Worm (Caenorhabditis elegans): ENCODE results near the gene set-1.

Gene set-1

DNA sequence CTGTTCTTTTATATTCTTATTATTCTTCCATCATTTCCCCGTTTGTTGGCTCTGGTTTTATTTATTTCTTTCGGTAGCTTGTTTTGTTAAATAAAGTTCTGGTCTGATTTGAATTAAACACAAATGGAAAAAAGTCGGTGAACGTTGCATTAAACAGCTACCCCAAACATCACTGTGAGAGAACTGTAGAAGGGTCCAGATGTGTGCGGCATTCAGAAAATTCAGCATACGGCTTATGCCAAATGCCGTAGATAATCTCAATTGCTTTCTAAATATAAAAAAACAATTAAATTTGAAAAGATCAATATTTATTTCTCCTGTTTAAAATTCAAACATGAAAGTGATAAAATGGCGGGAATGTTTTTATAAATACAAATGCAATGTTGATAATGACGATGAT is 12.3 kb downstream of the set-1 start:
- no peak for TF ChIP-seq rnt-1 (tag; optimal IDR thresholded peaks at IDR 0.05)
- no peak for TF ChIP-seq isw-1 (GFP tag; IDR thresholded peaks at IDR 0.05)
- TF ChIP-seq lir-3 (tag; optimal IDR thresholded peaks at IDR 0.05; ENCODE audit: poor library complexity) = no peak
- no peak for TF ChIP-seq nhr-71 (tag; optimal IDR thresholded peaks at IDR 0.05)
- TF ChIP-seq sox-4 (tag; optimal IDR thresholded peaks at IDR 0.05) = no peak
- no peak for TF ChIP-seq fkh-8 (tag; optimal IDR thresholded peaks at IDR 0.05)
- TF ChIP-seq mdl-1 (tag; optimal IDR thresholded peaks at IDR 0.05) = no peak
- TF ChIP-seq Y116A8C.19 (tag; optimal IDR thresholded peaks at IDR 0.05; ENCODE audit: borderline replicate concordance) = no peak
- TF ChIP-seq fkh-10 (GFP tag; optimal IDR thresholded peaks at IDR 0.05) = no peak
- no peak for TF ChIP-seq pax-3 (tag; optimal IDR thresholded peaks at IDR 0.05)
- TF ChIP-seq egl-27 (tag; optimal IDR thresholded peaks at IDR 0.05) = no peak
- TF ChIP-seq vab-15 (tag; optimal IDR thresholded peaks at IDR 0.05) = no peak

DNA sequence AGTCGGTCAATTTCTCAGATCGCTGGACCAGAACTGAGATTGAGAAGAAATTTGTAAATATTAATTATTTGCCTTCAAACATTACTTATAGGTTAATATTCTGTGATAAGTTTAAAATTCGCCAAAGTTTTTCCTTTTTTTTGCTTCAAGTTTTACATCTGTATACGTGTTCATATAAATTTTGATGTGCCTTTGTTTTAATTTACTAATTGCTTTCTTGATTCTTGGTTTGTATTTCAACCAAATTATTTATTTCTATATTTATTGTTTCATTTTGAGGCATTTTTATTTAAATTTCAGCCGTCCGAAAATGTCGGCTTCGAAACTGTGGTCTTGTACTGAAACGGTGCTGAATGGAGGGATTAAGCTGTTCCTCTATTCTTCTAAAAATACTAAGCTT is 15.9 kb downstream of the set-1 start, which contains the start of gene C05D11.1:
Gene C05D11.1, plus strand, starts transcription at position 301 of the 400 bp plus-strand sequence.
- TF ChIP-seq tlp-1 (tag; optimal IDR thresholded peaks at IDR 0.05) (no peak), nhr-237 (tag; optimal IDR thresholded peaks at IDR 0.05) (no peak), unc-130 (tag; optimal IDR thresholded peaks at IDR 0.05) (no peak), sox-4 (tag; optimal IDR thresholded peaks at IDR 0.05) (no peak), efl-3 (GFP tag; optimal IDR thresholded peaks at IDR 0.05) (no peak), lin-39 (tag; optimal IDR thresholded peaks at IDR 0.05) (no peak), ceh-90 (tag; optimal IDR thresholded peaks at IDR 0.05) (no peak), nhr-12 (tag; optimal IDR thresholded peaks at IDR 0.05) (no peak), C16A3.4 (tag; optimal IDR thresholded peaks at IDR 0.05) (no peak), unc-86 (tag; optimal IDR thresholded peaks at IDR 0.05) (no peak), pqm-1 (tag; optimal IDR thresholded peaks at IDR 0.05) (no peak), hlh-17 (GFP tag; optimal IDR thresholded peaks at IDR 0.05; ENCODE audit: borderline replicate concordance) (no peak), ceh-8 (GFP tag; optimal IDR thresholded peaks at IDR 0.05) (no peak)

DNA sequence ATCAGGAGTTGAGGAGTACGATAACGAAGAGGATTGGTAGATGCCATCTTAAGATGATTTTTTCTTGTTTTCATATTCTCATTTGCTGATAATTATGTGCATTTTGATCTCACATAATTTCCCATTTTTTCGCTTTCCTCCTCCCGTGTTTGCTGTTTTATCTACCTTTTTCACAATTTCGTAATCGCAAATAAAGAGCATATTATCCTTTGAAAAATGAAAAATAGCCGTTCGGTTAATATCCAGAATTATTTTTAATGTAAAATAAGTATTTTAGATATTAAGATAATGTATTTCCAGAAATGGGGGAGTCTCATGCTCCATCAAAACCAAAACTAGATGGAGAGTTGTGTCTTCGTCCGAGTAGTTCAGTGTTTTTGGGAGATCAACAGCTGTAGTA is 19.2 kb downstream of the set-1 start, which contains the start of gene vps-16:
Gene vps-16, plus strand, starts transcription at position 301 of the 400 bp plus-strand sequence.
- TF ChIP-seq nhr-71 (tag; optimal IDR thresholded peaks at IDR 0.05) (no peak), mab-9 (GFP tag; IDR thresholded peaks at IDR 0.05) (no peak), nhr-28 (tag; optimal IDR thresholded peaks at IDR 0.05) (no peak), alr-1 (tag; optimal IDR thresholded peaks at IDR 0.05; ENCODE audit: borderline replicate concordance) (no peak), C34B4.2 (tag; optimal IDR thresholded peaks at IDR 0.05) (no peak), nhr-47 (tag; optimal IDR thresholded peaks at IDR 0.05) (no peak), F16B12.6 (tag; optimal IDR thresholded peaks at IDR 0.05) (no peak), rnt-1 (tag; optimal IDR thresholded peaks at IDR 0.05) (no peak)

- TF ChIP-seq jun-1 (tag; optimal IDR thresholded peaks at IDR 0.05) = no peak
- TF ChIP-seq unc-98 (GFP tag; IDR thresholded peaks at IDR 0.05) = no peak
- TF ChIP-seq tbx-2 (tag; optimal IDR thresholded peaks at IDR 0.05) = peak; percentile 70
- peak; percentile 78 for TF ChIP-seq nhr-47 (tag; optimal IDR thresholded peaks at IDR 0.05)
- TF ChIP-seq ces-1 (GFP tag; optimal IDR thresholded peaks at IDR 0.05) = peak; percentile 87
- TF ChIP-seq ztf-4 (tag; optimal IDR thresholded peaks at IDR 0.05) = peak; percentile 49
- peak; percentile 97 for TF ChIP-seq mep-1 (tag; optimal IDR thresholded peaks at IDR 0.05)
- peak; percentile 98 for TF ChIP-seq F16B12.6 (tag; optimal IDR thresholded peaks at IDR 0.05)
- TF ChIP-seq pqm-1 (tag; optimal IDR thresholded peaks at IDR 0.05) = no peak
- no peak for TF ChIP-seq blmp-1 (tag; optimal IDR thresholded peaks at IDR 0.05)
- TF ChIP-seq irx-1 (tag; optimal IDR thresholded peaks at IDR 0.05) = no peak
- TF ChIP-seq fkh-4 (tag; optimal IDR thresholded peaks at IDR 0.05; ENCODE audit: borderline replicate concordance) = no peak
- TF ChIP-seq efl-3 (GFP tag; optimal IDR thresholded peaks at IDR 0.05) = no peak
- no peak for TF ChIP-seq tlp-1 (tag; optimal IDR thresholded peaks at IDR 0.05)
- TF ChIP-seq sox-4 (tag; optimal IDR thresholded peaks at IDR 0.05) = no peak
- peak; percentile 93 for TF ChIP-seq C16A3.4 (tag; optimal IDR thresholded peaks at IDR 0.05)
- peak; percentile 80 to 81 for TF ChIP-seq efl-1 (optimal IDR thresholded peaks at IDR 0.05)
- TF ChIP-seq efl-1 (GFP tag; optimal IDR thresholded peaks at IDR 0.05 in 1 of 2) = peak; percentile 80 to 96
- TF ChIP-seq aha-1 (tag; optimal IDR thresholded peaks at IDR 0.05) = no peak
- TF ChIP-seq aly-2 (tag; optimal IDR thresholded peaks at IDR 0.05) = peak; percentile 71
- peak; percentile 40 for TF ChIP-seq C04F5.9 (tag; optimal IDR thresholded peaks at IDR 0.05)
- TF ChIP-seq nhr-85 (tag) = peak; percentile 52
- peak; percentile 57 for TF ChIP-seq ceh-8 (GFP tag; optimal IDR thresholded peaks at IDR 0.05)
- no peak for TF ChIP-seq ceh-63 (GFP tag; optimal IDR thresholded peaks at IDR 0.05)
- TF ChIP-seq lsy-2 (tag; optimal IDR thresholded peaks at IDR 0.05) = peak; percentile 87 to 93
- TF ChIP-seq nhr-28 (tag; optimal IDR thresholded peaks at IDR 0.05) = no peak
- TF ChIP-seq nhr-71 (tag; optimal IDR thresholded peaks at IDR 0.05) = peak; percentile 86
- TF ChIP-seq vab-15 (tag; optimal IDR thresholded peaks at IDR 0.05) = peak; percentile 86
Observed at ce11 chrIII:6431766-6432228, 20.4 kb downstream of the set-1 start, which contains the start of the genes mrps-17 and txdc-9. TSS of gene mrps-17 (minus strand) at chrIII:6431798. TSS of gene txdc-9 (plus strand) at chrIII:6432178.
